Worm (Caenorhabditis elegans) whole organism, L2 larva: ENCODE data around the gene shk-1.

Source experiments
- C34F6.9 ChIP-seq: fragments of 150-350 bp; optimal IDR thresholded peaks from 2 replicates; lab custom pipeline; 2014; ENCODE audit warnings: missing biosample characterization, missing genetic modification characterization
- F13H6.1 ChIP-seq: sonication (generic microtip); optimal IDR thresholded peaks from 2 replicates; lab custom pipeline; 2016; ENCODE audit warnings: missing genetic modification characterization, missing compliant biosample characterization
- Y55F3AM.14 ChIP-seq: fragments of 200-800 bp; sonication (Bioruptor generic); optimal IDR thresholded peaks from 2 replicates; lab custom pipeline; 2018; ENCODE audit warnings: mild to moderate bottlenecking, missing genetic modification characterization, missing compliant biosample characterization
- ZK546.5 ChIP-seq: sonication (generic microtip); optimal IDR thresholded peaks from 2 replicates; lab custom pipeline; 2017; ENCODE audit warnings: missing biosample characterization, missing genetic modification characterization
- alr-1 ChIP-seq: fragments of 150-350 bp; optimal IDR thresholded peaks from 2 replicates; lab custom pipeline; 2014; ENCODE audit warnings: missing biosample characterization, missing genetic modification characterization
- aly-2 ChIP-seq: fragments of 150-350 bp; optimal IDR thresholded peaks from 2 replicates; lab custom pipeline; 2014; ENCODE audit warnings: missing biosample characterization, missing genetic modification characterization
- ama-1 ChIP-seq: fragments of 150-350 bp; optimal IDR thresholded peaks from 2 replicates; lab custom pipeline; 2018; ENCODE audit warnings: inconsistent platforms
- blmp-1 ChIP-seq: sonication (generic microtip); optimal IDR thresholded peaks from 2 replicates; lab custom pipeline; 2017; ENCODE audit warnings: missing genetic modification characterization, mild to moderate bottlenecking, missing compliant biosample characterization, antibody characterized with exemption, moderate library complexity; ENCODE audit not compliant: insufficient read depth
- ceh-16 ChIP-seq: fragments of 150-350 bp; optimal IDR thresholded peaks from 2 replicates; lab custom pipeline; 2014; ENCODE audit warnings: missing biosample characterization, missing genetic modification characterization
- ceh-82 ChIP-seq: fragments of 150-350 bp; optimal IDR thresholded peaks from 2 replicates; lab custom pipeline; 2014; ENCODE audit warnings: missing biosample characterization, missing genetic modification characterization
- crh-2 ChIP-seq: sonication (generic microtip); optimal IDR thresholded peaks from 2 replicates; lab custom pipeline; 2017; ENCODE audit warnings: missing biosample characterization, missing genetic modification characterization
- egl-27 ChIP-seq: sonication (generic microtip); optimal IDR thresholded peaks from 3 replicates; lab custom pipeline; 2017; ENCODE audit warnings: missing biosample characterization, missing genetic modification reagents, missing genetic modification characterization
- elt-1 ChIP-seq: fragments of 150-350 bp; optimal IDR thresholded peaks from 2 replicates; lab custom pipeline; 2014; ENCODE audit warnings: missing biosample characterization, missing genetic modification characterization
- fos-1 ChIP-seq: fragments of 150-350 bp; optimal IDR thresholded peaks from 2 replicates; lab custom pipeline; 2014; ENCODE audit warnings: missing biosample characterization, missing genetic modification characterization
- gmeb-1 ChIP-seq: fragments of 150-350 bp; optimal IDR thresholded peaks from 2 replicates; lab custom pipeline; 2014; ENCODE audit warnings: missing biosample characterization, missing genetic modification characterization
- mab-5 ChIP-seq: fragments of 150-350 bp; optimal IDR thresholded peaks from 2 replicates; lab custom pipeline; 2014; ENCODE audit warnings: missing biosample characterization, missing genetic modification characterization
- mbf-1 ChIP-seq: sonication (generic microtip); optimal IDR thresholded peaks from 2 replicates; lab custom pipeline; 2017; ENCODE audit warnings: missing biosample characterization, missing genetic modification characterization
- mdl-1 ChIP-seq, 2 experiments: fragments of 150-350 bp in 1 of 2; sonication (generic microtip) in 1 of 2; optimal IDR thresholded peaks; 2 replicates each; lab custom pipeline; 2017; ENCODE audit warnings: missing biosample characterization in 2 of 2, missing genetic modification characterization in 2 of 2
- nhr-10 ChIP-seq: sonication (generic microtip); optimal IDR thresholded peaks from 2 replicates; lab custom pipeline; 2017; ENCODE audit warnings: missing biosample characterization, missing genetic modification characterization
- nhr-11 ChIP-seq: fragments of 150-350 bp; optimal IDR thresholded peaks from 2 replicates; lab custom pipeline; 2014; ENCODE audit warnings: missing biosample characterization, missing genetic modification characterization
- nhr-12 ChIP-seq: fragments of 150-350 bp; optimal IDR thresholded peaks from 2 replicates; lab custom pipeline; 2014; ENCODE audit warnings: missing biosample characterization, missing genetic modification characterization
- nhr-129 ChIP-seq: fragments of 150-350 bp; optimal IDR thresholded peaks from 2 replicates; lab custom pipeline; 2014; ENCODE audit warnings: missing biosample characterization, missing genetic modification characterization
- nhr-21 ChIP-seq: fragments of 150-350 bp; optimal IDR thresholded peaks from 2 replicates; lab custom pipeline; 2014; ENCODE audit warnings: missing biosample characterization, missing genetic modification characterization
- nhr-23 ChIP-seq: fragments of 150-350 bp; optimal IDR thresholded peaks from 2 replicates; lab custom pipeline; 2014; ENCODE audit warnings: missing biosample characterization, missing genetic modification reagents, missing genetic modification characterization
- nhr-25 ChIP-seq: fragments of 150-350 bp; sonication (generic microtip); optimal IDR thresholded peaks from 3 replicates; lab custom pipeline; 2014; ENCODE audit warnings: missing biosample characterization, missing genetic modification characterization
- nhr-6 ChIP-seq: fragments of 150-350 bp; optimal IDR thresholded peaks from 2 replicates; lab custom pipeline; 2014; ENCODE audit warnings: missing biosample characterization, missing genetic modification characterization
- skn-1 ChIP-seq: sonication (generic microtip); optimal IDR thresholded peaks from 2 replicates; lab custom pipeline; 2017; ENCODE audit warnings: missing biosample characterization, missing genetic modification characterization
- sma-3 ChIP-seq: sonication (generic microtip); optimal IDR thresholded peaks from 2 replicates; lab custom pipeline; 2016; ENCODE audit warnings: missing genetic modification reagents, missing genetic modification characterization, missing compliant biosample characterization
- sma-9 ChIP-seq, 2 experiments: fragments of 150-350 bp in 1 of 2; sonication (generic microtip) in 1 of 2; optimal IDR thresholded peaks; 2 replicates each; lab custom pipeline; 2014 to 2016; ENCODE audit warnings: missing genetic modification characterization in 2 of 2, mild to moderate bottlenecking in 1 of 2, missing biosample characterization in 1 of 2, missing compliant biosample characterization in 1 of 2, missing genetic modification reagents in 1 of 2, moderate library complexity in 1 of 2
- snpc-4 ChIP-seq: fragments of 150-350 bp; optimal IDR thresholded peaks from 2 replicates; lab custom pipeline; 2014; ENCODE audit warnings: missing biosample characterization, missing genetic modification characterization
- unc-39 ChIP-seq: fragments of 150-350 bp; optimal IDR thresholded peaks from 2 replicates; lab custom pipeline; 2014; ENCODE audit warnings: missing biosample characterization, missing genetic modification characterization
- unc-55 ChIP-seq: fragments of 150-350 bp; sonication (generic microtip); optimal IDR thresholded peaks from 3 replicates; lab custom pipeline; 2014; ENCODE audit warnings: missing biosample characterization, missing genetic modification reagents, missing genetic modification characterization
- ztf-11 ChIP-seq: sonication (generic microtip); optimal IDR thresholded peaks from 2 replicates; lab custom pipeline; 2017; ENCODE audit warnings: missing biosample characterization, missing genetic modification characterization
- ztf-4 ChIP-seq: fragments of 150-350 bp; optimal IDR thresholded peaks from 2 replicates; lab custom pipeline; 2014; ENCODE audit warnings: missing biosample characterization, missing genetic modification characterization

Gene shk-1

DNA sequence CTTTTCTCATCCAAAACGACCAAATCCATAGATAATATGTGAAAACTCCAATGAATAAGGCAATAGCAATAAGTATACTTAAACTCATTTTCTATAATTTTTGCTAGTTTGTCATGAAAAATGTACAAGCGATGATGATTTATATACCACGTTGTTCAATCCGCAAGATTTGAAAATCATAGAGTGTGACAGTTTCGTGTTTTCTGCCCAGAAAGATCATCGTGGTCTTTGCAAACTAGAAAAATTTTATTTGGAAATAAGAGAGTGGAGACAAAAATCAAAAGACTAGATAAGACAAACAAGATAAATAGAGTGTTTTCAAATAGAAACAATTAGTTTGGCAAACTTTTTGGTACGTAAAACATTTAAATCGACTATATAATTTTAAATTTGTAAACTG is 35.2 kb downstream of the shk-1 start, which contains the start of gene cyp-13A3:
TSS of gene cyp-13A3 (minus strand) at position 101 of the 400 bp plus-strand sequence.
- TF ChIP-seq nhr-21 (tag; lab: Kevin White, UChicago) (no peak), mdl-1 (tag; optimal IDR thresholded peaks at IDR 0.05; lab: Kevin White, UChicago) (no peak), nhr-6 (tag; lab: Kevin White, UChicago) (no peak), nhr-23 (tag; lab: Kevin White, UChicago) (no peak), sma-3 (GFP tag; lab: Kevin White, UChicago) (no peak), snpc-4 (tag; lab: Kevin White, UChicago) (no peak), nhr-11 (tag; lab: Kevin White, UChicago) (no peak), elt-1 (tag; lab: Kevin White, UChicago) (no peak), Y55F3AM.14 (no peak), ZK546.5 (tag; lab: Kevin White, UChicago) (no peak), C34F6.9 (tag; lab: Kevin White, UChicago) (no peak), nhr-25 (no peak), F13H6.1 (tag; lab: Kevin White, UChicago) (no peak)
- TF ChIP-seq, all 48 proteins: peak for 0

DNA sequence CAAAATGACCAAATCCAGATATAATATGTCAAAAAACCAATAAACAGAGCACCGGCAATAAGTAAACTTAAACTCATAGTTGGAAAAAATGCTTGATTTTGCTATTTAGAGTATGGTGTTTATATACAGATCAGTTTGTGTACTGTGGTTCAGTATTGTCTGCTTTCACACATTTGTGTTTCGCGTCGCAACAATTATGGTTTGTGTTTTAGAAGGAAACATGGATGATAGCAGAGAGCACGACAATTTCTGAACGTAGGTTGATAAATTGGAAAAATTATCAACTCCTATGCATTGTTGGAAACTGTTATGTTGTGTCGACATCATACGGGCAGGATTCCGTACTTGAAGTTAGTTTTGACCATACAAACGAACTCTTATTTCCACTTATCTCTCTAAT is 39.6 kb downstream of the shk-1 start, which contains the start of gene cyp-13A4:
TSS of gene cyp-13A4 (minus strand) at position 77 of the 400 bp plus-strand sequence.
- TF ChIP-seq sma-9 (GFP tag; optimal IDR thresholded peaks at IDR 0.05; lab: Kevin White, UChicago) (peak; percentile 15), sma-9 (tag; optimal IDR thresholded peaks at IDR 0.05; lab: Kevin White, UChicago) (no peak), fos-1 (tag; lab: Kevin White, UChicago) (peak; percentile 10), sma-3 (GFP tag; lab: Kevin White, UChicago) (no peak), ama-1 (no peak), mab-5 (tag; lab: Kevin White, UChicago) (no peak)

DNA sequence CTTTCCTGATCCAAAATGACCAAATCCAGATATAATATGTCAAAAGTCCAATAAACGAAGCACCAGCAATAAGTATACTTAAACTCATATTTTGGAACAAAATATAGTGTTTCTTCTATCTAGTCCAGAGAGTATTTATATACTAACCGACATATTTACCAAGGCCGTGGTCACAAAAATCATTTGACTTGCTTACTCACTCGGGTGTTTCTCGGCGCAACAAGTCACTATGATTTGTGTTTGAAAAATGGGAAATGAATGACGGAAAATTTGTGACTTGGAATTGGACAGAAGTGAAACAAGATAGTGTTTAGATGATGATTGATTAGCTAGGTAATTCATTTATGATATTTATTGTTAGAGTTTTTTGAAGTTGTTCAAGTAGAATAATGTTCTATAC is 42.2 kb downstream of the shk-1 start, which contains the start of gene cyp-13A5:
TSS of gene cyp-13A5 (minus strand) at position 112 of the 400 bp plus-strand sequence.
- peak; percentile 68 for TF ChIP-seq sma-9 (GFP tag; optimal IDR thresholded peaks at IDR 0.05; lab: Kevin White, UChicago)
- no peak for TF ChIP-seq sma-9 (tag; optimal IDR thresholded peaks at IDR 0.05; lab: Kevin White, UChicago)
- peak; percentile 92 for TF ChIP-seq fos-1 (tag; lab: Kevin White, UChicago)
- TF ChIP-seq nhr-129 (tag; lab: Kevin White, UChicago), result peak; percentile 53
- no peak for TF ChIP-seq alr-1 (tag; lab: Kevin White, UChicago)
- no peak for TF ChIP-seq nhr-12 (tag; lab: Kevin White, UChicago)
- peak; percentile 68 for TF ChIP-seq sma-3 (GFP tag; lab: Kevin White, UChicago)
- TF ChIP-seq, all 48 proteins: peak for 4

DNA sequence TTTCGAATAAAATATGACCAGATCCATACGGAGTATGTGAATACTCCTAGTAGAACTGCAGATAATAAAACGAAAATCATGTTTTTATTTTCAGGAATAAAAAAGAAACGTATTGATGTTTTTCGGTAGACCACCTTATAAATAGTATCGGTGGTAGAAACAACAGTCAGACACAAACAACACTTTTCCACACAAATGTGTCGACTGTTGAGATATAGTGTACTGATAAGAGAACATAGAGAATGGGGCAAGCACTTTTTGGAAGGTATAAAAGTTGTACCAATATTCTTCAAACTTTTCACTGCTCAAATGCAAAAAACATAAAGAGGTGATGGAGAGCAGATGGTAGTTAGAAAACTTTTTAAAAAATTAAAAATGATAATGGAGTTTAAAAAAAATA is 44.6 kb downstream of the shk-1 start, which contains the start of gene cyp-13A6:
TSS of gene cyp-13A6 (minus strand) at position 180 of the 400 bp plus-strand sequence.
- TF ChIP-seq nhr-12 (tag; lab: Kevin White, UChicago), result no peak
- TF ChIP-seq fos-1 (tag; lab: Kevin White, UChicago), result peak; percentile 62

DNA sequence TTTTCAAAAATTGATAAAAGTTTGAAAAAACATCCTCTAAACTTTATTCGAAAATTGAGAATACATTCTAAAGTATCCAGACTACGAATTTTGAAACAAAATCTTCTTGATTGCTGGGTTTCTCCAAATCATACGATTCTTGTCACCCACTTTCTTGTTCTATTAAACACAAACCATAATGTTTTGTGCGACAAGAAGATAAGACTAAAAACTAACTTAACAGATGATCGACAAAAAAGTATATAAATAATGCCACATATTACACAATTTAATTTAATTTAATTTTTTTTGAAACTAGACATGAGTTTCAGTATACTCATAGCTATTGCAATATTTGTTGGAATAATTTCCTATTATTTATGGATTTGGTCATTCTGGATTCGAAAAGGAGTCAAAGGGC is 45.3 kb downstream of the shk-1 start, which contains the start of gene cyp-13A7:
TSS of gene cyp-13A7 (plus strand) at position 301 of the 400 bp plus-strand sequence.
- TF ChIP-seq ceh-16 (tag; lab: Kevin White, UChicago), result no peak
- TF ChIP-seq unc-55 (GFP tag; lab: Kevin White, UChicago), result no peak
- no peak for TF ChIP-seq gmeb-1
- TF ChIP-seq Y55F3AM.14, result no peak
- no peak for TF ChIP-seq aly-2
- TF ChIP-seq blmp-1 (tag; lab: Kevin White, UChicago), result no peak
- no peak for TF ChIP-seq nhr-10
- TF ChIP-seq unc-39 (tag; lab: Kevin White, UChicago), result no peak
- no peak for TF ChIP-seq egl-27 (tag; lab: Kevin White, UChicago)
- TF ChIP-seq sma-9 (GFP tag; optimal IDR thresholded peaks at IDR 0.05; lab: Kevin White, UChicago), result no peak
- no peak for TF ChIP-seq sma-9 (tag; optimal IDR thresholded peaks at IDR 0.05; lab: Kevin White, UChicago)
- TF ChIP-seq sma-3 (GFP tag; lab: Kevin White, UChicago), result no peak

DNA sequence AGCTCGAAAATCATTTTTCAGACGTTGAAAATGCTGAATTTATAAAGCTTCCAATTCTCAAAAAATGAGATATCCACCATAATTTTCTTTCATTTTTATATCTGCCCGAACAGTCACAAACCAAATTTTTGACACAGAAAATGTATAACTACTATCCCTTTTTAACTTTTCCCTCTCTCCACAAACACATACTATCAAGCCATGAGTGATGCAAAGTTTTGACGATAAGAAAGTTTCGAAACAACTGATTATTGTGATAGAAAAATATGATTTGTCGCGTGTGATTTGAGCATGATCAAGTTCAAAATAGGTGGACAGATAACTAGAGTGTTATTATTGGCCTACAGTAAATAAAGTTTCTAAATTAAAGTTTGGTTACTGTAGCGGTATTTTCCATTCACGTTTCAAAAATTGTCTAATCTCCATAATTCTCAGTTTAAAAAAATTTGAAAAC is 49.5 kb downstream of the shk-1 start, which contains the start of gene cyp-13A8:
TSS of gene cyp-13A8 (minus strand) at position 51 of the 454 bp plus-strand sequence.
- TF ChIP-seq crh-2 (tag; lab: Kevin White, UChicago) (peak; percentile 39), ceh-82 (tag; lab: Kevin White, UChicago) (no peak), fos-1 (tag; lab: Kevin White, UChicago) (peak; percentile 94), egl-27 (tag; lab: Kevin White, UChicago) (no peak), unc-55 (GFP tag; lab: Kevin White, UChicago) (no peak), sma-9 (GFP tag; optimal IDR thresholded peaks at IDR 0.05; lab: Kevin White, UChicago) (peak; percentile 90), sma-9 (tag; optimal IDR thresholded peaks at IDR 0.05; lab: Kevin White, UChicago) (no peak), ztf-4 (tag; lab: Kevin White, UChicago) (no peak), skn-1 (tag; lab: Kevin White, UChicago) (no peak), mbf-1 (tag; lab: Kevin White, UChicago) (no peak), snpc-4 (tag; lab: Kevin White, UChicago) (no peak), ztf-11 (tag; lab: Kevin White, UChicago) (no peak), nhr-129 (tag; lab: Kevin White, UChicago) (peak; percentile 39), nhr-12 (tag; lab: Kevin White, UChicago) (no peak), Y55F3AM.14 (no peak), nhr-11 (tag; lab: Kevin White, UChicago) (no peak)
- TF ChIP-seq, all 48 proteins: peak for 4
